Worm (Caenorhabditis elegans) whole organism, L4 larva: ENCODE measurements around the gene F54H12.5.

Experiments
- D1046.2 ChIP-seq: fragments of 200-800 bp; sonication (Bioruptor generic); IDR thresholded peaks from 2 replicates; pipeline ENCODE4 v1.3.6; 2022; ENCODE audit warnings: missing genetic modification characterization, missing compliant biosample characterization
- T20F7.1 ChIP-seq: fragments of 200-800 bp; sonication (Bioruptor generic); optimal IDR thresholded peaks from 2 replicates; lab custom pipeline; 2018; ENCODE audit warnings: mild to moderate bottlenecking, missing genetic modification characterization, missing compliant biosample characterization
- T26A8.4 ChIP-seq: fragments of 200-800 bp; sonication (Bioruptor generic); IDR thresholded peaks from 2 replicates; pipeline ENCODE4 v1.3.6; 2022; ENCODE audit warnings: missing genetic modification characterization, missing compliant biosample characterization
- Y48G9A.11 ChIP-seq: fragments of 200-800 bp; sonication (Bioruptor generic); IDR thresholded peaks from 2 replicates; pipeline ENCODE4 v1.3.6; 2022; ENCODE audit warnings: missing genetic modification reagents, missing genetic modification characterization, missing compliant biosample characterization
- Y75B8A.6 ChIP-seq: fragments of 200-800 bp; sonication (Bioruptor generic); IDR thresholded peaks from 2 replicates; pipeline ENCODE4 v1.3.6; 2022; ENCODE audit warnings: missing genetic modification reagents, missing genetic modification characterization, missing compliant biosample characterization
- aha-1 ChIP-seq: fragments of 150-350 bp; peaks from one replicate; lab custom pipeline; 2014; ENCODE audit warnings: missing biosample characterization, missing genetic modification characterization
- aly-2 ChIP-seq: sonication (generic microtip); optimal IDR thresholded peaks from 2 replicates; lab custom pipeline; 2018; ENCODE audit warnings: missing biosample characterization, missing genetic modification characterization
- attf-4 ChIP-seq: sonication (generic microtip); optimal IDR thresholded peaks from 3 replicates; lab custom pipeline; 2017; ENCODE audit warnings: missing biosample characterization, missing genetic modification characterization
- ceh-20 ChIP-seq: fragments of 200-800 bp; sonication (Bioruptor generic); IDR thresholded peaks from 2 replicates; pipeline ENCODE4 v1.3.6; 2022; ENCODE audit warnings: missing genetic modification reagents, missing genetic modification characterization, missing compliant biosample characterization
- ceh-28 ChIP-seq: fragments of 150-350 bp; optimal IDR thresholded peaks from 2 replicates; lab custom pipeline; 2014; ENCODE audit warnings: missing biosample characterization, missing genetic modification reagents, missing genetic modification characterization
- ceh-32 ChIP-seq: sonication (generic microtip); optimal IDR thresholded peaks from 2 replicates; lab custom pipeline; 2016; ENCODE audit warnings: mild to moderate bottlenecking, missing genetic modification characterization, missing compliant biosample characterization; ENCODE audit not compliant: poor library complexity
- ceh-44 ChIP-seq: fragments of 200-800 bp; sonication (Bioruptor generic); IDR thresholded peaks from 2 replicates; pipeline ENCODE4 v1.3.6; 2022; ENCODE audit warnings: missing genetic modification reagents, missing genetic modification characterization, missing compliant biosample characterization
- cey-2 ChIP-seq: sonication (generic microtip); optimal IDR thresholded peaks from 3 replicates; lab custom pipeline; 2017; ENCODE audit warnings: missing genetic modification characterization, mild to moderate bottlenecking, missing compliant biosample characterization, antibody characterized with exemption, borderline replicate concordance; ENCODE audit not compliant: insufficient read depth
- daf-12 ChIP-seq: fragments of 150-350 bp; optimal IDR thresholded peaks from 2 replicates; lab custom pipeline; 2014; ENCODE audit warnings: missing biosample characterization, missing genetic modification reagents, missing genetic modification characterization
- daf-16 ChIP-seq, 3 experiments: sonication (generic microtip); optimal IDR thresholded peaks; 2 replicates each; lab custom pipeline; 2016 to 2017; ENCODE audit warnings: missing genetic modification characterization in 3 of 3, missing genetic modification reagents in 3 of 3, mild to moderate bottlenecking in 2 of 3, missing compliant biosample characterization in 2 of 3, missing biosample characterization in 1 of 3, moderate library complexity in 1 of 3
- daf-19 ChIP-seq: fragments of 200-800 bp; sonication (Bioruptor generic); conservative IDR thresholded peaks from 2 replicates; pipeline ENCODE4 v1.3.6; 2022; ENCODE audit warnings: missing genetic modification characterization, missing compliant biosample characterization
- dpl-1 ChIP-seq: fragments of 150-350 bp; optimal IDR thresholded peaks from 2 replicates; lab custom pipeline; 2014; ENCODE audit warnings: missing biosample characterization, missing genetic modification reagents, missing genetic modification characterization
- fkh-10 ChIP-seq: fragments of 150-350 bp; optimal IDR thresholded peaks from 2 replicates; lab custom pipeline; 2014; ENCODE audit warnings: missing biosample characterization, missing genetic modification reagents, missing genetic modification characterization
- gei-8 ChIP-seq: fragments of 200-800 bp; sonication (Bioruptor generic); optimal IDR thresholded peaks from 2 replicates; lab custom pipeline; 2018; ENCODE audit warnings: mild to moderate bottlenecking, missing genetic modification characterization, missing compliant biosample characterization
- lim-7 ChIP-seq: fragments of 200-800 bp; sonication (Bioruptor generic); IDR thresholded peaks from 2 replicates; pipeline ENCODE4 v1.3.6; 2022; ENCODE audit warnings: missing genetic modification characterization, missing compliant biosample characterization
- lin-15B ChIP-seq: fragments of 150-350 bp; sonication (generic microtip); optimal IDR thresholded peaks from 3 replicates; lab custom pipeline; 2014; ENCODE audit warnings: missing biosample characterization, missing genetic modification characterization
- lin-38 ChIP-seq: fragments of 200-800 bp; sonication (Bioruptor generic); IDR thresholded peaks from 2 replicates; pipeline ENCODE4 v1.3.6; 2022; ENCODE audit warnings: missing genetic modification reagents, missing genetic modification characterization, missing compliant biosample characterization
- lsy-2 ChIP-seq, 2 experiments: fragments of 150-350 bp in 1 of 2; sonication (generic microtip) in 1 of 2; optimal IDR thresholded peaks; 2 replicates each; lab custom pipeline; 2014 to 2017; ENCODE audit warnings: missing biosample characterization in 2 of 2, missing genetic modification characterization in 2 of 2
- mes-2 ChIP-seq: sonication (generic microtip); optimal IDR thresholded peaks from 2 replicates; lab custom pipeline; 2016; ENCODE audit warnings: missing genotype, mild to moderate bottlenecking, missing genetic modification characterization, missing compliant biosample characterization; ENCODE audit not compliant: poor library complexity, severe bottlenecking
- nhr-237 ChIP-seq: sonication (generic microtip); optimal IDR thresholded peaks from 2 replicates; lab custom pipeline; 2017; ENCODE audit warnings: missing biosample characterization, missing genetic modification characterization
- nhr-28 ChIP-seq: fragments of 150-350 bp; optimal IDR thresholded peaks from 2 replicates; lab custom pipeline; 2014; ENCODE audit warnings: missing biosample characterization, missing genetic modification characterization
- nhr-48 ChIP-seq: sonication (generic microtip); optimal IDR thresholded peaks from 2 replicates; lab custom pipeline; 2016; ENCODE audit warnings: mild to moderate bottlenecking, missing genetic modification characterization, missing compliant biosample characterization
- nhr-77 ChIP-seq: fragments of 150-350 bp; optimal IDR thresholded peaks from 2 replicates; lab custom pipeline; 2014; ENCODE audit warnings: missing biosample characterization, missing genetic modification characterization
- php-3 ChIP-seq: fragments of 200-800 bp; sonication (Bioruptor generic); IDR thresholded peaks from 2 replicates; pipeline ENCODE4 v1.3.6; 2022; ENCODE audit warnings: missing genetic modification reagents, missing genetic modification characterization, missing compliant biosample characterization
- rbr-2 ChIP-seq: sonication (generic microtip); optimal IDR thresholded peaks from 2 replicates; lab custom pipeline; 2016; ENCODE audit warnings: missing genotype, missing genetic modification characterization, missing compliant biosample characterization
- skn-1 ChIP-seq: fragments of 150-350 bp; optimal IDR thresholded peaks from 2 replicates; lab custom pipeline; 2014; ENCODE audit warnings: missing biosample characterization, missing genetic modification characterization
- snpc-1.2 ChIP-seq: fragments of 200-800 bp; sonication (Bioruptor generic); IDR thresholded peaks from 2 replicates; pipeline ENCODE4 v1.3.6; 2022; ENCODE audit warnings: missing genetic modification reagents, missing genetic modification characterization, missing compliant biosample characterization
- spr-1 ChIP-seq: sonication (generic microtip); optimal IDR thresholded peaks from 2 replicates; lab custom pipeline; 2016; ENCODE audit warnings: mild to moderate bottlenecking, missing genetic modification characterization, missing compliant biosample characterization
- unc-62 ChIP-seq, 3 experiments: fragments of 150-350 bp in 1 of 3; sonication (generic microtip); optimal IDR thresholded peaks in 2 of 3; peaks in 1 of 3; 1 replicate in 1 of 3; 2 replicates in 2 of 3; lab custom pipeline; 2014 to 2017; ENCODE audit warnings: missing biosample characterization in 3 of 3, missing genetic modification characterization in 3 of 3, missing genetic modification reagents in 3 of 3, missing genotype in 1 of 3
- zfp-3 ChIP-seq: fragments of 200-800 bp; sonication (Bioruptor generic); conservative IDR thresholded peaks from 2 replicates; pipeline ENCODE4 v1.3.6; 2022; ENCODE audit warnings: missing genetic modification reagents, missing genetic modification characterization, missing compliant biosample characterization
- zip-2 ChIP-seq: fragments of 150-350 bp; optimal IDR thresholded peaks from 2 replicates; lab custom pipeline; 2014; ENCODE audit warnings: missing biosample characterization, missing genetic modification characterization

F54H12.5 gene

ce11 chrIII:8010260-8010822 lies 38.4 kb upstream of the F54H12.5 start, which contains the start of gene cit-1.2:
Gene cit-1.2, plus strand, starts transcription at chrIII:8010772.
- no peak for TF ChIP-seq unc-62 (GFP tag; optimal IDR thresholded peaks at IDR 0.05 in 1 of 2; lab: Kevin White, UChicago)
- no peak for TF ChIP-seq unc-62 (tag; optimal IDR thresholded peaks at IDR 0.05; lab: Kevin White, UChicago)
- TF ChIP-seq zip-2 = peak; percentile 51

ce11 chrIII:8009769-8010168 lies 37.8 kb upstream of the F54H12.5 start, which contains the start of gene cit-1.1:
Gene cit-1.1, minus strand, starts transcription at chrIII:8009821.
- TF ChIP-seq aha-1 (peak; percentile 92), nhr-48 (no peak), dpl-1 (GFP tag; lab: Kevin White, UChicago) (peak; percentile 37), T26A8.4 (GFP tag; lab: Robert Waterston, UW) (no peak), ceh-44 (GFP tag; lab: Robert Waterston, UW) (no peak), nhr-28 (tag; lab: Kevin White, UChicago) (no peak), nhr-77 (tag; lab: Kevin White, UChicago) (no peak), T20F7.1 (GFP tag; lab: Kevin White, UChicago) (no peak), cey-2 (tag; lab: Kevin White, UChicago) (no peak), nhr-237 (tag; lab: Kevin White, UChicago) (no peak), lim-7 (no peak), lsy-2 (tag; optimal IDR thresholded peaks at IDR 0.05; lab: Kevin White, UChicago) (peak in 1 of 2 experiments; percentile 35), fkh-10 (GFP tag; lab: Kevin White, UChicago) (no peak), daf-19 (no peak), daf-12 (tag; lab: Kevin White, UChicago) (no peak), lin-38 (peak; percentile 81)

- TF ChIP-seq zfp-3 = no peak
- TF ChIP-seq aha-1 = peak; percentile 29
These were observed 32.1 kb upstream of the F54H12.5 start, which contains the start of gene C06G4.6 for ce11 chrIII:8004091-8004490. Gene C06G4.6, plus strand, starts transcription at chrIII:8004391.

- TF ChIP-seq aha-1 (peak; percentile 67), ceh-28 (tag; lab: Kevin White, UChicago) (no peak)
These were observed 29.6 kb upstream of the F54H12.5 start for ce11 chrIII:8001557-8001956.

- no peak for TF ChIP-seq ceh-32 (tag; lab: Kevin White, UChicago)
- no peak for TF ChIP-seq D1046.2 (GFP tag; lab: Robert Waterston, UW)
- TF ChIP-seq cey-2 (tag; lab: Kevin White, UChicago) = no peak
- no peak for TF ChIP-seq spr-1 (tag; lab: Kevin White, UChicago)
- TF ChIP-seq Y75B8A.6 (GFP tag; lab: Robert Waterston, UW) = no peak
- no peak for TF ChIP-seq daf-16 (GFP tag; optimal IDR thresholded peaks at IDR 0.05; lab: Kevin White, UChicago)
- no peak for TF ChIP-seq daf-16 (tag; optimal IDR thresholded peaks at IDR 0.05; lab: Kevin White, UChicago)
- TF ChIP-seq gei-8 (GFP tag; lab: Kevin White, UChicago) = no peak
- no peak for TF ChIP-seq lin-15B
- no peak for TF ChIP-seq aly-2 (tag; lab: Kevin White, UChicago)
- TF ChIP-seq ceh-20 (GFP tag; lab: Robert Waterston, UW) = no peak
- no peak for TF ChIP-seq php-3 (GFP tag; lab: Robert Waterston, UW)
- TF ChIP-seq snpc-1.2 (GFP tag; lab: Robert Waterston, UW) = no peak
- TF ChIP-seq attf-4 (tag; lab: Kevin White, UChicago) = no peak
- TF ChIP-seq rbr-2 (tag; lab: Kevin White, UChicago) = no peak
- no peak for TF ChIP-seq mes-2 (tag; lab: Kevin White, UChicago)
- no peak for TF ChIP-seq unc-62 (GFP tag; optimal IDR thresholded peaks at IDR 0.05 in 1 of 2; lab: Kevin White, UChicago)
- no peak for TF ChIP-seq unc-62 (tag; optimal IDR thresholded peaks at IDR 0.05; lab: Kevin White, UChicago)
- TF ChIP-seq zip-2 = no peak
- TF ChIP-seq Y48G9A.11 (GFP tag; lab: Robert Waterston, UW) = no peak
- TF ChIP-seq skn-1 (tag; lab: Kevin White, UChicago) = no peak
- no peak for TF ChIP-seq ceh-44 (GFP tag; lab: Robert Waterston, UW)
These were observed 25.6 kb upstream of the F54H12.5 start for ce11 chrIII:7997447-7998046.
